Worm (Caenorhabditis elegans) whole organism, L2 larva: ENCODE measurements around the gene ribo-1.
A peak's percentile ranks its signal among the peaks of the same experiment; 100 is the strongest.

Experiments
- C34F6.9 ChIP-seq: fragments of 150-350 bp; optimal IDR thresholded peaks from 2 replicates; lab custom pipeline; 2014; ENCODE audit warnings: missing biosample characterization, missing genetic modification characterization
- F13H6.1 ChIP-seq: sonication (generic microtip); optimal IDR thresholded peaks from 2 replicates; lab custom pipeline; 2016; ENCODE audit warnings: missing genetic modification characterization, missing compliant biosample characterization
- Y55F3AM.14 ChIP-seq: fragments of 200-800 bp; sonication (Bioruptor generic); optimal IDR thresholded peaks from 2 replicates; lab custom pipeline; 2018; ENCODE audit warnings: mild to moderate bottlenecking, missing genetic modification characterization, missing compliant biosample characterization
- alr-1 ChIP-seq: fragments of 150-350 bp; optimal IDR thresholded peaks from 2 replicates; lab custom pipeline; 2014; ENCODE audit warnings: missing biosample characterization, missing genetic modification characterization
- aly-2 ChIP-seq: fragments of 150-350 bp; optimal IDR thresholded peaks from 2 replicates; lab custom pipeline; 2014; ENCODE audit warnings: missing biosample characterization, missing genetic modification characterization
- ama-1 ChIP-seq: fragments of 150-350 bp; optimal IDR thresholded peaks from 2 replicates; lab custom pipeline; 2018; ENCODE audit warnings: inconsistent platforms
- blmp-1 ChIP-seq: sonication (generic microtip); optimal IDR thresholded peaks from 2 replicates; lab custom pipeline; 2017; ENCODE audit warnings: missing genetic modification characterization, mild to moderate bottlenecking, missing compliant biosample characterization, antibody characterized with exemption, moderate library complexity; ENCODE audit not compliant: insufficient read depth
- ceh-82 ChIP-seq: fragments of 150-350 bp; optimal IDR thresholded peaks from 2 replicates; lab custom pipeline; 2014; ENCODE audit warnings: missing biosample characterization, missing genetic modification characterization
- crh-2 ChIP-seq: sonication (generic microtip); optimal IDR thresholded peaks from 2 replicates; lab custom pipeline; 2017; ENCODE audit warnings: missing biosample characterization, missing genetic modification characterization
- dmd-4 ChIP-seq: sonication (generic microtip); optimal IDR thresholded peaks from 2 replicates; lab custom pipeline; 2017; ENCODE audit warnings: missing biosample characterization, missing genetic modification characterization
- egl-27 ChIP-seq: sonication (generic microtip); optimal IDR thresholded peaks from 3 replicates; lab custom pipeline; 2017; ENCODE audit warnings: missing biosample characterization, missing genetic modification reagents, missing genetic modification characterization
- elt-1 ChIP-seq: fragments of 150-350 bp; optimal IDR thresholded peaks from 2 replicates; lab custom pipeline; 2014; ENCODE audit warnings: missing biosample characterization, missing genetic modification characterization
- elt-3 ChIP-seq: sonication (generic microtip); optimal IDR thresholded peaks from 2 replicates; lab custom pipeline; 2017; ENCODE audit warnings: missing biosample characterization, missing genetic modification characterization
- fos-1 ChIP-seq: fragments of 150-350 bp; optimal IDR thresholded peaks from 2 replicates; lab custom pipeline; 2014; ENCODE audit warnings: missing biosample characterization, missing genetic modification characterization
- gmeb-1 ChIP-seq: fragments of 150-350 bp; optimal IDR thresholded peaks from 2 replicates; lab custom pipeline; 2014; ENCODE audit warnings: missing biosample characterization, missing genetic modification characterization
- lin-11 ChIP-seq: fragments of 150-350 bp; sonication (generic microtip); optimal IDR thresholded peaks from 2 replicates; lab custom pipeline; 2014; ENCODE audit warnings: missing biosample characterization, missing genetic modification characterization, inconsistent platforms, mixed read lengths
- lin-13 ChIP-seq: fragments of 150-350 bp; optimal IDR thresholded peaks from 2 replicates; lab custom pipeline; 2014; ENCODE audit warnings: missing biosample characterization, missing genetic modification reagents, missing genetic modification characterization
- lin-39 ChIP-seq: fragments of 150-350 bp; optimal IDR thresholded peaks from 2 replicates; lab custom pipeline; 2014; ENCODE audit warnings: missing biosample characterization, missing genetic modification reagents, missing genetic modification characterization
- lsy-2 ChIP-seq, 2 experiments: fragments of 150-350 bp in 1 of 2; sonication (generic microtip) in 1 of 2; optimal IDR thresholded peaks; 2 replicates each; lab custom pipeline; 2014 to 2017; ENCODE audit warnings: missing biosample characterization in 2 of 2, missing genetic modification characterization in 2 of 2
- mbf-1 ChIP-seq: sonication (generic microtip); optimal IDR thresholded peaks from 2 replicates; lab custom pipeline; 2017; ENCODE audit warnings: missing biosample characterization, missing genetic modification characterization
- mdl-1 ChIP-seq, 2 experiments: fragments of 150-350 bp in 1 of 2; sonication (generic microtip) in 1 of 2; optimal IDR thresholded peaks; 2 replicates each; lab custom pipeline; 2017; ENCODE audit warnings: missing biosample characterization in 2 of 2, missing genetic modification characterization in 2 of 2
- nhr-10 ChIP-seq: sonication (generic microtip); optimal IDR thresholded peaks from 2 replicates; lab custom pipeline; 2017; ENCODE audit warnings: missing biosample characterization, missing genetic modification characterization
- nhr-12 ChIP-seq: fragments of 150-350 bp; optimal IDR thresholded peaks from 2 replicates; lab custom pipeline; 2014; ENCODE audit warnings: missing biosample characterization, missing genetic modification characterization
- nhr-21 ChIP-seq: fragments of 150-350 bp; optimal IDR thresholded peaks from 2 replicates; lab custom pipeline; 2014; ENCODE audit warnings: missing biosample characterization, missing genetic modification characterization
- nhr-23 ChIP-seq: fragments of 150-350 bp; optimal IDR thresholded peaks from 2 replicates; lab custom pipeline; 2014; ENCODE audit warnings: missing biosample characterization, missing genetic modification reagents, missing genetic modification characterization
- nhr-25 ChIP-seq: fragments of 150-350 bp; sonication (generic microtip); optimal IDR thresholded peaks from 3 replicates; lab custom pipeline; 2014; ENCODE audit warnings: missing biosample characterization, missing genetic modification characterization
- nhr-77 ChIP-seq: fragments of 150-350 bp; optimal IDR thresholded peaks from 2 replicates; lab custom pipeline; 2014; ENCODE audit warnings: missing biosample characterization, missing genetic modification characterization
- peb-1 ChIP-seq: fragments of 150-350 bp; optimal IDR thresholded peaks from 2 replicates; lab custom pipeline; 2014; ENCODE audit warnings: missing biosample characterization, missing genetic modification characterization
- sem-4 ChIP-seq: fragments of 150-350 bp; optimal IDR thresholded peaks from 2 replicates; lab custom pipeline; 2014; ENCODE audit warnings: missing biosample characterization, missing genetic modification reagents, missing genetic modification characterization
- sma-3 ChIP-seq: sonication (generic microtip); optimal IDR thresholded peaks from 2 replicates; lab custom pipeline; 2016; ENCODE audit warnings: missing genetic modification reagents, missing genetic modification characterization, missing compliant biosample characterization
- sma-9 ChIP-seq, 2 experiments: fragments of 150-350 bp in 1 of 2; sonication (generic microtip) in 1 of 2; optimal IDR thresholded peaks; 2 replicates each; lab custom pipeline; 2014 to 2016; ENCODE audit warnings: missing genetic modification characterization in 2 of 2, mild to moderate bottlenecking in 1 of 2, missing biosample characterization in 1 of 2, missing compliant biosample characterization in 1 of 2, missing genetic modification reagents in 1 of 2, moderate library complexity in 1 of 2
- snpc-4 ChIP-seq: fragments of 150-350 bp; optimal IDR thresholded peaks from 2 replicates; lab custom pipeline; 2014; ENCODE audit warnings: missing biosample characterization, missing genetic modification characterization
- unc-39 ChIP-seq: fragments of 150-350 bp; optimal IDR thresholded peaks from 2 replicates; lab custom pipeline; 2014; ENCODE audit warnings: missing biosample characterization, missing genetic modification characterization
- unc-55 ChIP-seq: fragments of 150-350 bp; sonication (generic microtip); optimal IDR thresholded peaks from 3 replicates; lab custom pipeline; 2014; ENCODE audit warnings: missing biosample characterization, missing genetic modification reagents, missing genetic modification characterization
- unc-62 ChIP-seq: fragments of 150-350 bp; optimal IDR thresholded peaks from 2 replicates; lab custom pipeline; 2014; ENCODE audit warnings: missing biosample characterization, missing genetic modification reagents, missing genetic modification characterization
- zag-1 ChIP-seq: fragments of 150-350 bp; optimal IDR thresholded peaks from 2 replicates; lab custom pipeline; 2014; ENCODE audit warnings: missing biosample characterization, missing genetic modification characterization
- ztf-1 ChIP-seq: fragments of 200-800 bp; sonication (Bioruptor generic); conservative IDR thresholded peaks from 2 replicates; pipeline ENCODE4 v1.3.6; 2022; ENCODE audit warnings: missing genetic modification characterization, missing compliant biosample characterization
- ztf-11 ChIP-seq: sonication (generic microtip); optimal IDR thresholded peaks from 2 replicates; lab custom pipeline; 2017; ENCODE audit warnings: missing biosample characterization, missing genetic modification characterization
- ztf-4 ChIP-seq: fragments of 150-350 bp; optimal IDR thresholded peaks from 2 replicates; lab custom pipeline; 2014; ENCODE audit warnings: missing biosample characterization, missing genetic modification characterization

Gene ribo-1

ce11 chrIV:6883342-6883741 is 27.1 kb upstream of the ribo-1 start, which contains the start of gene tre-2:
Gene tre-2, minus strand, starts transcription at chrIV:6883442.
- no peak for TF ChIP-seq sma-3
- TF ChIP-seq aly-2 = no peak
- TF ChIP-seq gmeb-1 = no peak
- TF ChIP-seq nhr-10 = no peak
- no peak for TF ChIP-seq ztf-1 (GFP tag; lab: Robert Waterston, UW)
- no peak for TF ChIP-seq unc-62
- TF ChIP-seq sma-9 (GFP tag; optimal IDR thresholded peaks at IDR 0.05; lab: Kevin White, UChicago) = no peak
- no peak for TF ChIP-seq sma-9 (tag; optimal IDR thresholded peaks at IDR 0.05; lab: Kevin White, UChicago)
- no peak for TF ChIP-seq dmd-4 (tag; lab: Kevin White, UChicago)
- TF ChIP-seq nhr-23 (tag; lab: Kevin White, UChicago) = no peak
- TF ChIP-seq nhr-21 = no peak
- no peak for TF ChIP-seq lin-39 (tag; lab: Kevin White, UChicago)
- no peak for TF ChIP-seq alr-1
- no peak for TF ChIP-seq snpc-4 (tag; lab: Kevin White, UChicago)
- no peak for TF ChIP-seq ztf-11 (tag; lab: Kevin White, UChicago)
- TF ChIP-seq sem-4 (tag; lab: Kevin White, UChicago) = no peak
- no peak for TF ChIP-seq peb-1 (tag; lab: Kevin White, UChicago)
- no peak for TF ChIP-seq nhr-12

- TF ChIP-seq zag-1 (tag; lab: Kevin White, UChicago) = no peak
- TF ChIP-seq lin-11 (tag; lab: Kevin White, UChicago) = no peak
- no peak for TF ChIP-seq mbf-1
- no peak for TF ChIP-seq sma-9 (GFP tag; optimal IDR thresholded peaks at IDR 0.05; lab: Kevin White, UChicago)
- TF ChIP-seq sma-9 (tag; optimal IDR thresholded peaks at IDR 0.05; lab: Kevin White, UChicago) = no peak
- no peak for TF ChIP-seq nhr-25 (tag; lab: Kevin White, UChicago)
- no peak for TF ChIP-seq Y55F3AM.14 (GFP tag; lab: Kevin White, UChicago)
- no peak for TF ChIP-seq dmd-4 (tag; lab: Kevin White, UChicago)
- no peak for TF ChIP-seq elt-1 (tag; lab: Kevin White, UChicago)
- TF ChIP-seq elt-3 = no peak
- no peak for TF ChIP-seq lin-13
- no peak for TF ChIP-seq crh-2 (tag; lab: Kevin White, UChicago)
- TF ChIP-seq unc-39 (tag; lab: Kevin White, UChicago) = no peak
- no peak for TF ChIP-seq nhr-77 (tag; lab: Kevin White, UChicago)
- TF ChIP-seq egl-27 (tag; lab: Kevin White, UChicago) = no peak
- TF ChIP-seq ama-1 = no peak
- TF ChIP-seq alr-1 = no peak
- peak; percentile 30 for TF ChIP-seq blmp-1 (tag; lab: Kevin White, UChicago)
- no peak for TF ChIP-seq unc-62
- TF ChIP-seq sma-3 = peak; percentile 7
- TF ChIP-seq lsy-2 (tag; optimal IDR thresholded peaks at IDR 0.05; lab: Kevin White, UChicago) = no peak
- no peak for TF ChIP-seq F13H6.1 (tag; lab: Kevin White, UChicago)
- peak; percentile 73 for TF ChIP-seq C34F6.9
- TF ChIP-seq ceh-82 (tag; lab: Kevin White, UChicago) = no peak
- no peak for TF ChIP-seq ztf-11 (tag; lab: Kevin White, UChicago)
- peak; percentile 19 for TF ChIP-seq sem-4 (tag; lab: Kevin White, UChicago)
- no peak for TF ChIP-seq lin-39 (tag; lab: Kevin White, UChicago)
- TF ChIP-seq gmeb-1 = peak; percentile 4
- no peak for TF ChIP-seq mdl-1 (tag; optimal IDR thresholded peaks at IDR 0.05; lab: Kevin White, UChicago)
Observed at ce11 chrIV:6887601-6888099, 22.8 kb upstream of the ribo-1 start, which contains the start of the genes T05A12.3 and T05A12.4. Gene T05A12.3, minus strand, starts transcription at chrIV:6887651. Gene T05A12.4, plus strand, starts transcription at chrIV:6887948.

ce11 chrIV:6903575-6903974 is 6.9 kb upstream of the ribo-1 start, which contains the start of gene T22D1.5:
Gene T22D1.5, plus strand, starts transcription at chrIV:6903950.
- TF ChIP-seq lsy-2 (tag; optimal IDR thresholded peaks at IDR 0.05; lab: Kevin White, UChicago) (no peak), fos-1 (tag; lab: Kevin White, UChicago) (no peak), ztf-4 (no peak), unc-55 (no peak), blmp-1 (tag; lab: Kevin White, UChicago) (no peak), lin-11 (tag; lab: Kevin White, UChicago) (no peak)
- TF ChIP-seq, all 48 proteins: peak for 0
